Fruit fly (Drosophila melanogaster) Kc167 (cell line): Measurements from ENCODE around the gene CG14142.
"Not testable (repeated sequence)": the region's sequence is repeated elsewhere in the genome, so short reads cannot be mapped to it uniquely, and the experiment has no call there.

ENCODE experiments used
- Myc ChIP-seq: fragments of >200 bp; optimal IDR thresholded peaks from 2 replicates; lab custom pipeline; 2017; ENCODE audit warnings: missing external identifiers
- Sin3A ChIP-seq: fragments of >200 bp; optimal IDR thresholded peaks from 2 replicates; lab custom pipeline; 2018; ENCODE audit warnings: missing external identifiers
- h ChIP-seq: fragments of >200 bp; optimal IDR thresholded peaks from 3 replicates; lab custom pipeline; 2018; ENCODE audit warnings: missing external identifiers
- insv ChIP-seq: fragments of >200 bp; optimal IDR thresholded peaks from 3 replicates; lab custom pipeline; 2018; ENCODE audit warnings: missing external identifiers
- psq ChIP-seq: fragments of >200 bp; optimal IDR thresholded peaks from 2 replicates; lab custom pipeline; 2017; ENCODE audit warnings: missing external identifiers
- ttk ChIP-seq: sonication (Bioruptor generic); optimal IDR thresholded peaks from 2 replicates; lab custom pipeline; 2017; ENCODE audit warnings: missing external identifiers

CG14142 gene

DNA sequence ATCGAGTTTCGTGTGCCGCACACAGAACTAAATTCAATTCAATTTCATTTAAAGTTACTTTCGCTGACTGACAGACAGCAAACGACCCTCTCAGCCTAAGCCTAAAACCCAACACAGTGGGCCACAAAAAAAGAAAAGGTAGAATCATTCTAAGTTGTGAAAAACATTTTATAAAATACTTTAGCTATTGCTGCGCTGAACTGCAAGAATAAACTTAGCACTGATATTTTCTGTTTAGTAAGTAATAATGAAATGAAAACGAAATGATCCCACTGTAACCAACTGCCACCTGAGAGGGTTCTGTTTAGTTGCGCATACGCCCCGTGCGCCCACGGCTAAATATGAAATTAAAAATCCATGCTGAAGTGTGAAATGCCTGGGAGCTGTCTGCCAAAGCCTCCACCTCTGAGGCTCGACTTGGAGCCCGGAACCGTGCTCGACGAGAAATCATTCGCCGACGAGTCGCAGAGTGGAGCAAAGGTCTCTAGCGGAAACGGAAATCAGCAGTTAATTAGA, at the start of gene CG14142:
TSS of gene CG14142 (plus strand) at position 466 of the 516 bp plus-strand sequence.
- TF ChIP-seq h (no peak), psq (lab: Kevin White, UChicago) (no peak), Myc (lab: Kevin White, UChicago) (no peak), ttk (no peak), Sin3A (no peak)

DNA sequence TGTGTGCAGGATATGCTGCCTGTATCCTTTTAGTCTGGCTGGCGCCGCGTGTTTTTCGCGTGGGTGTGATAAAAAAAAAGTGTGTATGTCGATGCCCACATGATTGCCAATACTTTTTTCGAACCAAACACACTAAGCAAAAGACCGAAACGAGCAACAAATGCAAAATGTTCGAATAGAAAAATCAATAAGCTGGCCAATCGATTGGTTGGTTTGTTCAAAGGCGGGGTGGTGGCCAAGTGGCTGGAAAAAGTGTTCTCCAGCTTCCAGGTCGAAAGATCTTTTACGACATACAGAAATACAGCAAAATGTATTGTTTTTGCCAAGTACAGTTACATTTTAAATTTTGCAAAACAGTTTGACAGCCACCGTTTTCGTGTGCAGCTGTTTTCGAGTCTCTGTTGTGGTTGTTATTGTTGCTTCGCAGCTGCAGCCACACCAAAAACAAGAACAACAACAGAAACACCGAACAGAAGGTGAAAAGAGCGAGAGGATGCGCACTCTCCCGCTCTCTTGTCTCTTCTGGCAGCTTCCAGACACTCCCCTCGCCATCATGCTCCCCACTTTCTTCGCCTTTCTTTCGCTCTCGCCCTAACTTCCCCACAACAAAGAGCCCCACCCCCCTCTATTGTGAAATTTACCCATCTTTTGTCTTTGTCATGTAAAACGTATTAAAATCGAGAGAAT, 49.6 kb upstream of the CG14142 start:
- TF ChIP-seq insv (lab: Kevin White, UChicago) (no peak), ttk (no peak), Myc (lab: Kevin White, UChicago) (no peak), h (no peak), psq (lab: Kevin White, UChicago) (no peak), Sin3A (no peak)

DNA sequence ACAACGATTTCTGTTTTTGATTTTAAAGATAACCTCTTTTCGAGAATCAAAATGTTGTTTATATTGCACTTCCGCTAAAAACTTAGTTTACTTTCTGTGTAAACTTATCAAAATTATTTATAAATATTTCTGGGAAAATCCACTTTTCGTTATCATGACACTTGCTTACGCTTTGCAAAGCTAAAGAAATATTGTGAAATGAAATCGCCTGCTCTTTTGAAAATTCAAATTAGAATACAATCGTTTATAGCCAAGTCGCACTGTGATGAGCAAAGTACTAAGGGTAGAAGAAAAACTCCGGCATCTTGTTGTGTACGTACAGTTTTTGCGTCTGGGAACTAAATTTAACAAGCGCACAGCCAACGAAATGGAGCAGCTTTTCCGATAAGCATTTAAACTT, 48.9 kb upstream of the CG14142 start:
- no peak for TF ChIP-seq insv (lab: Kevin White, UChicago)
- no peak for TF ChIP-seq h
- TF ChIP-seq Sin3A: no peak
- no peak for TF ChIP-seq ttk
- TF ChIP-seq psq (lab: Kevin White, UChicago): no peak
- TF ChIP-seq Myc (lab: Kevin White, UChicago): no peak

DNA sequence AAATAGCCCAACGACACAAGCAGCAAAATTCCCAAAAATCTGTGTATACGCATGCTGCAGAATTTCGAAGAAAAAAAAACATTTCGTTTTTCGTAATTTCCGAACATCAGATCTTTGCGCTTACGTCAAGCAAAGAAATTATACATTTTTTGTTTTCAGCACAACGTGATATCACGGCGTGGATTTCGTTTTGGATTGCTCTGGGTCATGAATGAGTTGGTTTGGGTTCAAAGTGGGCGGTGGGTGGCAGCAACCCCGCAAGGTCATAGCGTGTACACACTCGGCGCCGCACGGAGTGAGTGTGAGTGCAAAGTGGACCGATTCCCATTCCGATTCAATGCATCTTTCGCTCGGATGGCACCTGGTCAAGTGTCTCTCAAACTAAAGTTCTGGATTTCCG, 48.5 kb upstream of the CG14142 start:
- TF ChIP-seq psq (lab: Kevin White, UChicago) (no peak), Myc (lab: Kevin White, UChicago) (no peak), ttk (no peak), insv (lab: Kevin White, UChicago) (no peak), Sin3A (no peak), h (no peak)

DNA sequence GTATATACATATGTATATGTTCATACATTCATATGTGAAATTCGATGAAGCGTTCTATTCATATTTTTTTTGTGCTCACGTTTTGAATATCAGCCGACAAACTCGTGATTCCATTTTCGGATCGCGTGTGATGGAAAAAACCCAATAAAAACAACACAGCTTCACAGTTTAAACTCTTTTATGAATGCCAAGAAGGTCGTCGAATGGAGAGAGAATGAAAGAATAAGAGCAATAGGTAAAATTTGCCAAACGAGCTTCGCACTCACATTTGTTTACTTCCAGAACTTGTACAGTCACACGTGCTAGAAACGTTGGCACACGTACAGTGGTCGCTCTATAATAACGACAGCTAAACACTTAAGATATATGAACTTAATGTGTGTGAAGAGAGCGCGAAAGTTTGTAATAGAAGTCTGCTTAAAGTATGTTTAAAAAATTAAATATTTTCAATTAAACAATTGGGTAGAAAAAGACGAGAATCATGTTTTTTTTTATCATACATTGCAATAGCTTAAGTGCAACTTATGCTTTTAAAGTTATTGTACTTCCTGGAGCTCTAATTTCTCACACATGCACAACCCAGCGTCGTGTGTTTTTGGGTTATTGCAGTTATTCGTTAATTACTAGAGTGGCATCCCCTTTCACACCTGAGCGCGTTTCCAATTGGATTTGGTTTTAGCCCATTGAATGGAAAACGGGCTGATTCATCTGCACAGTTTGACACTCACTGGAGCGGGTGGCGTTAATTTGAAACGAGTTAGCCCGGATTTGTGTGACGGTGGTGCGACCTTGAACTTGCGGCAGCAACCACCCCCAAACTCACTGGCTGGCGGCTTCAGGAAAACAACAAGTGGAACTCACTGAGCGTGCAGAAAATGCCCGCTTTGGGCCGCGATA, 47.4 kb upstream of the CG14142 start:
- TF ChIP-seq psq (lab: Kevin White, UChicago): no peak
- no peak for TF ChIP-seq ttk
- no peak for TF ChIP-seq Sin3A

DNA sequence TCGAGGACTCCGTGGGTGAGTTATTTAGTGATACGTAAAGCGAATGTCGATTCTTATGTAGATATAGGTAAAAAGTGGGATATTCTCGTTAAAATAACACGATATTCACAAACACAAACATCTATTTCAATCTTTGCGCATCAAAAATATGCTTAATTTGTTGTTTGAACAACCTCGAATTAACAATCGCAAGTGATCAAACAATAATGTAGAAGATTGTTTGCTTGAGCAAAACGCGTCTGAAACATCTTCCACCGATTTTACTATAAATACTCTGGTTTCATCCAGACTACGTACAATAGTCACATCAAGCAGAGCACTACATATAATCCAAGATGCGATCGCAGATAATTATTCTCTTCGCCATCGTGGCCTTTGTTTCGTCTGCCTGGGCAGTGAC, 42.8 kb upstream of the CG14142 start, which contains the start of gene nol:
TSS of gene nol (plus strand) at position 301 of the 400 bp plus-strand sequence.
- TF ChIP-seq insv (lab: Kevin White, UChicago): no peak
- no peak for TF ChIP-seq Myc (lab: Kevin White, UChicago)
- TF ChIP-seq ttk: no peak
- TF ChIP-seq Sin3A: no peak
- TF ChIP-seq psq (lab: Kevin White, UChicago): no peak
- TF ChIP-seq h: no peak

DNA sequence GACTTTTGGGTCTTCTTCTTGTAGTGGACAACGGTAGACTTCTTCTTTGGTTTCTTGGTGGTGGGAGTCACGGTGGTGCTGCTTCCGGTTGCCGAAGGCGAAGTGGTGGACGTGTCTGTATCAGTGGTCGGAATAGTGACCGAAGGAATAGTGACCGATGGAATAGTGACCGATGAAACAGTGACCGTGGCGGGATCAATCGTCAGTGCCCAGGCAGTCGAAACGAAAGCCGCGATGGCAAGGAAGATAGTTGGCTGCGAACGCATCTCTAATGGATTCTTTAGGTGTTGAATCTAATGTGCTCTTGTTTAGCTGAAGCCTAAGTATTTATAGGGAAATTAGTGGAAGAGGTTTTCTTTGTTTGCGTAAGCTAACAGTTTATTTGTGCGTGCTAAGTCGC, 41.3 kb upstream of the CG14142 start, which contains the start of gene CG32074:
TSS of gene CG32074 (minus strand) at position 268 of the 400 bp plus-strand sequence.
- TF ChIP-seq ttk; Myc (lab: Kevin White, UChicago); h: not testable (repeated sequence)

DNA sequence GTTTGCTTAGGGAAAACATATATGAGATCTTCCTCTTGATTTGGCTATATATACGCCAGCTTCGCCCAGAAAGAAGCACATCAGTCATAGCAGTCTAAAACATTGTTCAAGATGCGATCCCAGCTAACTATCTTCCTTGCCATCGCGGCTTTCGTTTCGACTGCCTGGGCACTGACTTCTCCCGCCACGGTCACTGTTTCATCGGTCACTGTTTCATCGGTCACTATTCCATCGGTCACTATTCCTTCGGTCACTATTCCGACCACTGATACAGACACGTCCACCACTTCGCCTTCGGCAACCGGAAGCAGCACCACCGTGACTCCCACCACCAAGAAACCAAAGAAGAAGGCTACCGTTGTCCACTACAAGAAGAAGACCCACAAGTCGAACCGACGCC, 38.4 kb upstream of the CG14142 start, which contains the start of gene CG14143:
TSS of gene CG14143 (plus strand) at position 102 of the 400 bp plus-strand sequence.
- not testable (repeated sequence) for TF ChIP-seq Sin3A; Myc (lab: Kevin White, UChicago); h

DNA sequence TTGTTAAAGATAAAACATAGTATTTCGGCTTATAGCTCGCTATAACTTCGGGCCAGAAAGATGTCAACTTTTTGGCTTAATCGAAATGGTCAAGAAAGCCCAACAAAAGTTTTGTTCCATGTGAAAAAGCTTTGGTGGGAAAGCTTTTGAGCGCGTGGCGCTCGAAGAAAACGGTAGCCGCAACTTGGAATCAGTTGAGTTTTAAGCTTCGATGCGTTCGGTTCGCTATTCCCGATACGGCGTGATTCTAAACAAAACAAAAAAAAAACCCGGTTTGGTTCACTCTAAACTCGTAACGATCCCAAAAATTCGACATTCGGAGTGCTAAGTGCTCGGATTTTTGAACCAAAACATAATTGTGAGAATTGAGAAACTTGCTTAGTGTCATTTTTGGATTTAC, 37.5 kb upstream of the CG14142 start, which contains the start of gene IRSp53:
TSS of gene IRSp53 (plus strand) at position 204 of the 400 bp plus-strand sequence.
- TF ChIP-seq Myc (lab: Kevin White, UChicago) (no peak), Sin3A (no peak), psq (lab: Kevin White, UChicago) (no peak), h (no peak), ttk (no peak), insv (lab: Kevin White, UChicago) (no peak)

DNA sequence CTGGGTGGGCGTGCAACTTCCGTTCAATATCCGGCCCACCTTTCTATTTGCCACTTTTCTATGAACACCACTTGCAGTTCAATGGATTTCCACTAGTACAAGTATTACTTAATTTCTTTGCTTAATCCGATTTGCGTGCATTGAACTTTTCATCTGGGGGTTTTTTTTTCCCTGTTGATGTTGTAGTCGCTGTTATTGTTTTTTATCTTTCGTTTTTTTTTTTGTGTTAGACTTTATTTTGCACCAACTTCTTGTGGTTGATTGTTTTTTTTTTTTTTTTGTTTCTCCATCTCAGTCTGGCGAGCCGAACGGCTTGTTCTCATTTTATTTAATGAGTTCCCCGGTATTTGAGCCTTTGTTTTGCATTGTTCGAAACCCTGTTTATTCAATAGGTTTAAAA, 37.0 kb upstream of the CG14142 start:
- TF ChIP-seq ttk: no peak
- no peak for TF ChIP-seq Sin3A
- no peak for TF ChIP-seq insv (lab: Kevin White, UChicago)
- TF ChIP-seq psq (lab: Kevin White, UChicago): no peak
- no peak for TF ChIP-seq h
- no peak for TF ChIP-seq Myc (lab: Kevin White, UChicago)

DNA sequence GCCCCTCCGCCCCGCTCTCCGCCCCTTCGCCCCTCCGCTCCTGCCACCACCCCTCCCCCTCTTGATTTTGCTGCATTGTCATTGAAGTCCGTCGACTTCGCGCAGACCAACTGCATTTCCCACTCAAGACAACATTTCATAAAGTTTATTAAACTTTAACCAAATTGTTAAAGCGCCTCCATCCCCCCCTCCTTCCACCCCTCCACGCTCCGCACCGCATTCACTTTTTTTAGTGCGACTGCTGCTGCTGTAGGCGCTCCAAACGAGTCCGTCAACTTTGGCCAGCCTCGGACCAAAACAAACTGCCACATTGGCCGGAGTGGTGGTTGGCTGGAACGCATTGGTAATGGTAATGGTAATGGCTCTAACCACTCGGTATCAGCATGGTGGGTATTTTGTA, 34.5 kb upstream of the CG14142 start:
- TF ChIP-seq Sin3A (no peak), ttk (no peak), insv (lab: Kevin White, UChicago) (no peak), psq (lab: Kevin White, UChicago) (no peak), h (no peak), Myc (lab: Kevin White, UChicago) (no peak)

DNA sequence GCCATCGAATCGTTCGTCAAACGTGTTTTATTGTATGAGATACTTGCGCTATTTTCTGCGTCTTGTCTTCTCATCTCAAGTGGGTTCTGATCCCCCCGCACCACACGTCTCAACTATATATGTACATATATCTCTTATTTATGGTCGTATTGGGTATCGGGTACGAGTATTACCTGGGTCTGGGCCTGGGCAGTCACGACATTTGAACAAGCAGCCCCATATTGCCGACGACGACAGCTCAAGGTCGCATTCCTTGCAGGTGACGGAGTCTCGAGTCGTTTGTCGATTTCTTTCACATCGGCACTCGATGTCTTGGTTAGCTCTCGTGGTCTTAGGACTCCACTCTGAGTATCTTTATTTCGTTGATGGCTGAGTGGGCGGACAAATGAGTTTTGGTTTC, 28.2 kb upstream of the CG14142 start:
- TF ChIP-seq h (no peak), Sin3A (no peak), Myc (lab: Kevin White, UChicago) (no peak), ttk (no peak), insv (lab: Kevin White, UChicago) (no peak), psq (lab: Kevin White, UChicago) (no peak)
